Fruit fly (Drosophila melanogaster) whole organism, adult: ENCODE measurements around the gene Arl2.

ENCODE experiments used
- Hr96 ChIP-seq: fragments of 200-800 bp; sonication (Bioruptor generic); optimal IDR thresholded peaks from 2 replicates; lab custom pipeline; 2016; ENCODE audit warnings: missing biosample characterization, missing genetic modification characterization
- bab1 ChIP-seq: fragments of 200-800 bp; sonication (Bioruptor generic); optimal IDR thresholded peaks from 3 replicates; lab custom pipeline; 2019; ENCODE audit warnings: missing biosample characterization, mild to moderate bottlenecking, missing genetic modification characterization, moderate library complexity

DNA sequence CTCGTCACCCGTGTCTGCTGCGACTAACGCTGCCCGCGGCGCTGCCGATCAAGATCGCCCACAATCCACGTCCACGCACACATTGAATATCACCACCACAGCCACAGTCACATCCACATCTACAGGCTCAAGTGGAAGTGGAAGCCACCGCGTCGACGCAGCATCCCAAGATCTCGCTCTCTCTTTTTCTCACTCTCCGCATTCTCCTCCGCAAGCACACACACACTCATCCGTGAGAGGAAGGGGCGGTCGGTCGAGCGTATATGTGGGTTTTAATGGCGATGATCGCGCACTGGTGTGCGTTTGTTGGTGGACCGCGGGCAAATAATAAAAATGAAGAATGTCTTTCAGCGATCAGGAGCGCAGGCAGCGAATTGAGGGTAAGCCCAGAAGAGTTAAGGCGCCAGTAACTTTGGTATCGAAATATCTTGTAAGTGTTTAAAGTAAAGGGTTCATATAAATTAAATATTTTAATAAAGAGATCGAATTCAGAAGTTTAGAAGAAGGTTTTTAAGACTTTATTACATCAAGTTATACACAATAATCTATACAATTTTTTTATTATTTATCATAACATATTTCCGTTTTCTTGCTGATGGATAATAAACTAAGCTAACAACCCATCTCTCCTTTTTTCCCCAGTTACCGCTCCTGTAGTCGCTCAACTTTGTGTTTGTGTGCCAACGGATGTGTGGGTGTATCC lies 7.0 kb upstream of the Arl2 start, which contains the start of gene Poxm:
- TF ChIP-seq bab1 (no peak), Hr96 (no peak)
